Fruit fly (Drosophila melanogaster) whole organism, embryonic: ENCODE results near the gene CG42232.
A peak's percentile ranks its signal among the peaks of the same experiment; 100 is the strongest.

ENCODE experiments used
- BtbVII ChIP-seq: fragments of 200-800 bp; sonication (Bioruptor generic); optimal IDR thresholded peaks from 3 replicates; lab custom pipeline; 2017; ENCODE audit warnings: missing biosample characterization, mild to moderate bottlenecking, missing genetic modification characterization
- CG10274 ChIP-seq: fragments of 200-800 bp; sonication (Bioruptor generic); optimal IDR thresholded peaks from 3 replicates; lab custom pipeline; 2017; ENCODE audit warnings: missing biosample characterization, mild to moderate bottlenecking, missing genetic modification characterization
- CG10959 ChIP-seq: fragments of 200-800 bp; sonication (Bioruptor generic); IDR thresholded peaks from 2 replicates; pipeline ENCODE4 v1.3.6; 2022; ENCODE audit warnings: missing biosample characterization, missing genetic modification characterization
- CG11093 ChIP-seq: fragments of 200-800 bp; sonication (Bioruptor generic); IDR thresholded peaks from 3 replicates; pipeline ENCODE4 v1.3.6; 2022; ENCODE audit warnings: missing biosample characterization, missing genetic modification characterization
- CG12155 ChIP-seq: fragments of 200-800 bp; sonication (Bioruptor generic); optimal IDR thresholded peaks from 3 replicates; lab custom pipeline; 2016; ENCODE audit warnings: missing biosample characterization, missing genetic modification characterization
- CG12236 ChIP-seq: fragments of 200-800 bp; sonication (Bioruptor generic); optimal IDR thresholded peaks from 2 replicates; lab custom pipeline; 2016; ENCODE audit warnings: missing biosample characterization, missing genetic modification characterization
- CG12744 ChIP-seq: fragments of 200-800 bp; sonication (Bioruptor generic); optimal IDR thresholded peaks from 2 replicates; lab custom pipeline; 2016; ENCODE audit warnings: missing biosample characterization, missing genetic modification characterization
- CG12769 ChIP-seq: fragments of 200-800 bp; sonication (Bioruptor generic); optimal IDR thresholded peaks from 2 replicates; lab custom pipeline; 2019; ENCODE audit warnings: missing biosample characterization, mild to moderate bottlenecking, missing genetic modification characterization, moderate library complexity
- CG13296 ChIP-seq: fragments of 200-800 bp; sonication (Bioruptor generic); optimal IDR thresholded peaks from 3 replicates; lab custom pipeline; 2018; ENCODE audit warnings: missing biosample characterization, mild to moderate bottlenecking, missing genetic modification characterization
- CG13894 ChIP-seq: fragments of 200-800 bp; sonication (Bioruptor generic); optimal IDR thresholded peaks from 3 replicates; lab custom pipeline; 2018; ENCODE audit warnings: missing biosample characterization, mild to moderate bottlenecking, missing genetic modification characterization, moderate library complexity
- CG14710 ChIP-seq: fragments of 200-800 bp; sonication (Bioruptor generic); optimal IDR thresholded peaks from 3 replicates; lab custom pipeline; 2019; ENCODE audit warnings: missing biosample characterization, mild to moderate bottlenecking, missing genetic modification characterization, moderate library complexity
- CG16813 ChIP-seq: fragments of 200-800 bp; sonication (Bioruptor generic); IDR thresholded peaks from 3 replicates; pipeline ENCODE4 v1.3.6; 2022; ENCODE audit warnings: missing biosample characterization, missing genetic modification characterization; ENCODE audit not compliant: partially characterized antibody
- CG17361 ChIP-seq: fragments of 200-800 bp; sonication (Bioruptor generic); IDR thresholded peaks from 3 replicates; pipeline ENCODE4 v1.3.6; 2022; ENCODE audit warnings: missing biosample characterization, missing genetic modification characterization
- CG17385 ChIP-seq: fragments of 200-800 bp; sonication (Bioruptor generic); optimal IDR thresholded peaks from 3 replicates; lab custom pipeline; 2018; ENCODE audit warnings: missing biosample characterization, mild to moderate bottlenecking, missing genetic modification characterization
- CG17568 ChIP-seq: fragments of 200-800 bp; sonication (Bioruptor generic); optimal IDR thresholded peaks from 2 replicates; lab custom pipeline; 2018; ENCODE audit warnings: missing biosample characterization, mild to moderate bottlenecking, missing genetic modification characterization, moderate library complexity
- CG2889 ChIP-seq: fragments of 200-800 bp; sonication (Bioruptor generic); IDR thresholded peaks from 3 replicates; pipeline ENCODE4 v1.3.6; 2022; ENCODE audit warnings: missing biosample characterization, missing genetic modification characterization
- CG30403 ChIP-seq: fragments of 200-800 bp; sonication (Bioruptor generic); optimal IDR thresholded peaks from 3 replicates; lab custom pipeline; 2016; ENCODE audit warnings: missing biosample characterization, missing genetic modification characterization
- CG30431 ChIP-seq: fragments of 200-800 bp; sonication (Bioruptor generic); optimal IDR thresholded peaks from 2 replicates; lab custom pipeline; 2017; ENCODE audit warnings: missing biosample characterization, missing genetic modification characterization
- CG33213 ChIP-seq: fragments of 200-800 bp; sonication (Bioruptor generic); optimal IDR thresholded peaks from 3 replicates; lab custom pipeline; 2016; ENCODE audit warnings: missing biosample characterization, missing genetic modification characterization
- CG3407 ChIP-seq: fragments of 200-800 bp; sonication (Bioruptor generic); optimal IDR thresholded peaks from 2 replicates; lab custom pipeline; 2018; ENCODE audit warnings: missing biosample characterization, mild to moderate bottlenecking, missing genetic modification characterization
- CG3838 ChIP-seq: fragments of 200-800 bp; sonication (Bioruptor generic); optimal IDR thresholded peaks from 3 replicates; lab custom pipeline; 2016; ENCODE audit warnings: missing biosample characterization, missing genetic modification characterization
- CG3995 ChIP-seq: fragments of 200-800 bp; sonication (Bioruptor generic); optimal IDR thresholded peaks from 3 replicates; lab custom pipeline; 2016; ENCODE audit warnings: missing biosample characterization, missing genetic modification characterization
- CG6254 ChIP-seq: fragments of 200-800 bp; sonication (Bioruptor generic); optimal IDR thresholded peaks from 3 replicates; lab custom pipeline; 2017; ENCODE audit warnings: mild to moderate bottlenecking, missing biosample characterization, missing genetic modification reagents, missing genetic modification characterization
- CG6272 ChIP-seq: fragments of 200-800 bp; sonication (Bioruptor generic); IDR thresholded peaks from 2 replicates; pipeline ENCODE4 v1.3.6; 2022; ENCODE audit warnings: missing biosample characterization, missing genetic modification characterization
- CG6654 ChIP-seq: fragments of 200-800 bp; sonication (Bioruptor generic); optimal IDR thresholded peaks from 2 replicates; lab custom pipeline; 2017; ENCODE audit warnings: missing biosample characterization, mild to moderate bottlenecking, missing genetic modification characterization
- CG6765 ChIP-seq: fragments of 200-800 bp; sonication (Bioruptor generic); optimal IDR thresholded peaks from 3 replicates; lab custom pipeline; 2017; ENCODE audit warnings: missing biosample characterization, mild to moderate bottlenecking, missing genetic modification characterization
- CG7963 ChIP-seq: fragments of 200-800 bp; sonication (Bioruptor generic); IDR thresholded peaks from 3 replicates; pipeline ENCODE4 v1.3.6; 2022; ENCODE audit warnings: missing biosample characterization, missing genetic modification characterization; ENCODE audit not compliant: partially characterized antibody
- CG9215 ChIP-seq: fragments of 200-800 bp; sonication (Bioruptor generic); IDR thresholded peaks from 2 replicates; pipeline ENCODE4 v1.3.6; 2022; ENCODE audit warnings: missing biosample characterization, missing genetic modification characterization
- CG9727 ChIP-seq: fragments of 200-800 bp; sonication (Bioruptor generic); optimal IDR thresholded peaks from 3 replicates; lab custom pipeline; 2017; ENCODE audit warnings: missing biosample characterization, mild to moderate bottlenecking, missing genetic modification characterization
- CG9817 ChIP-seq: fragments of 200-800 bp; sonication (Bioruptor generic); optimal IDR thresholded peaks from 2 replicates; lab custom pipeline; 2018; ENCODE audit warnings: missing biosample characterization, mild to moderate bottlenecking, missing genetic modification characterization, moderate library complexity
- Dbx ChIP-seq: fragments of 200-800 bp; sonication (Bioruptor generic); IDR thresholded peaks from 3 replicates; pipeline ENCODE4 v1.3.6; 2022; ENCODE audit warnings: missing biosample characterization, missing genetic modification characterization
- Dip2 ChIP-seq: fragments of 200-800 bp; sonication (Bioruptor generic); IDR thresholded peaks from 2 replicates; pipeline ENCODE4 v1.3.6; 2022; ENCODE audit warnings: missing biosample characterization, missing genetic modification characterization
- GATAe ChIP-seq: fragments of 200-800 bp; sonication (Bioruptor generic); conservative IDR thresholded peaks from 2 replicates; pipeline ENCODE4 v1.3.6; 2022; ENCODE audit warnings: missing biosample characterization, missing genetic modification characterization
- Hsf ChIP-seq: fragments of 200-800 bp; sonication (Bioruptor generic); optimal IDR thresholded peaks from 3 replicates; lab custom pipeline; 2016; ENCODE audit warnings: missing biosample characterization, missing genetic modification characterization
- Six4 ChIP-seq: fragments of 200-800 bp; sonication (Bioruptor generic); optimal IDR thresholded peaks from 2 replicates; lab custom pipeline; 2016; ENCODE audit warnings: missing biosample characterization, missing genetic modification characterization
- Tbp ChIP-seq: fragments of >200 bp; optimal IDR thresholded peaks from 2 replicates; lab custom pipeline; 2018; ENCODE audit warnings: missing biosample characterization, missing genetic modification characterization
- Xbp1 ChIP-seq: fragments of 200-800 bp; sonication (Bioruptor generic); optimal IDR thresholded peaks from 3 replicates; lab custom pipeline; 2016; ENCODE audit warnings: missing biosample characterization, mild to moderate bottlenecking, missing genetic modification characterization
- ato ChIP-seq: fragments of 200-800 bp; sonication (Bioruptor generic); IDR thresholded peaks from 2 replicates; pipeline ENCODE4 v1.3.6; 2022; ENCODE audit warnings: missing biosample characterization, missing genetic modification characterization; ENCODE audit not compliant: partially characterized antibody
- bbx ChIP-seq: fragments of 200-800 bp; sonication (Bioruptor generic); IDR thresholded peaks from 2 replicates; pipeline ENCODE4 v1.3.6; 2022; ENCODE audit warnings: missing biosample characterization, missing genetic modification characterization; ENCODE audit not compliant: partially characterized antibody
- cato ChIP-seq: fragments of 200-800 bp; sonication (Bioruptor generic); optimal IDR thresholded peaks from 2 replicates; lab custom pipeline; 2016; ENCODE audit warnings: missing biosample characterization, missing genetic modification characterization, borderline replicate concordance
- dati ChIP-seq: fragments of 200-800 bp; sonication (Bioruptor generic); IDR thresholded peaks from 2 replicates; pipeline ENCODE4 v1.3.6; 2022; ENCODE audit warnings: missing biosample characterization, missing genetic modification characterization
- exex ChIP-seq: fragments of 200-800 bp; sonication (Bioruptor generic); optimal IDR thresholded peaks from 4 replicates; lab custom pipeline; 2018; ENCODE audit warnings: missing biosample characterization, mild to moderate bottlenecking, missing genetic modification characterization, moderate library complexity
- eyg ChIP-seq: fragments of 200-800 bp; sonication (Bioruptor generic); optimal IDR thresholded peaks from 3 replicates; lab custom pipeline; 2016; ENCODE audit warnings: missing biosample characterization, missing genetic modification characterization
- fd102C ChIP-seq: fragments of 200-800 bp; sonication (Bioruptor generic); optimal IDR thresholded peaks from 2 replicates; lab custom pipeline; 2018; ENCODE audit warnings: missing biosample characterization, mild to moderate bottlenecking, missing genetic modification characterization, moderate library complexity
- knrl ChIP-seq: fragments of 200-800 bp; sonication (Bioruptor generic); IDR thresholded peaks from 3 replicates; pipeline ENCODE4 v1.3.6; 2022; ENCODE audit warnings: missing biosample characterization, missing genetic modification characterization; ENCODE audit not compliant: partially characterized antibody
- lab ChIP-seq: fragments of 200-800 bp; sonication (Bioruptor generic); optimal IDR thresholded peaks from 3 replicates; lab custom pipeline; 2017; ENCODE audit warnings: missing biosample characterization, missing genetic modification characterization, mild to moderate bottlenecking, moderate library complexity, missing genetic modification reagents
- nau ChIP-seq: fragments of 200-800 bp; sonication (Bioruptor generic); optimal IDR thresholded peaks from 3 replicates; lab custom pipeline; 2017; ENCODE audit warnings: missing biosample characterization, mild to moderate bottlenecking, missing genetic modification characterization, missing genetic modification reagents
- ro ChIP-seq: fragments of 200-800 bp; sonication (Bioruptor generic); IDR thresholded peaks from 2 replicates; pipeline ENCODE4 v1.3.6; 2022; ENCODE audit warnings: missing biosample characterization, missing genetic modification characterization
- sisA ChIP-seq: fragments of 200-800 bp; sonication (Bioruptor generic); IDR thresholded peaks from 2 replicates; pipeline ENCODE4 v1.3.6; 2022; ENCODE audit warnings: missing biosample characterization, missing genetic modification characterization
- zfh1 ChIP-seq: fragments of 200-800 bp; sonication (Bioruptor generic); IDR thresholded peaks from 3 replicates; pipeline ENCODE4 v1.3.6; 2022; ENCODE audit warnings: missing biosample characterization, missing genetic modification characterization
- zfh2 ChIP-seq: fragments of 200-800 bp; sonication (Bioruptor generic); optimal IDR thresholded peaks from 2 replicates; lab custom pipeline; 2016; ENCODE audit warnings: missing biosample characterization, missing genetic modification characterization

The CG42232 gene

dm6 chr3R:16432665-16433065 lies 36.8 kb downstream of the CG42232 start, which contains the start of gene Fntb (continued):
- peak; percentile 71 for TF ChIP-seq CG17385
- TF ChIP-seq CG12155 (GFP tag; lab: Kevin White, UChicago): peak; percentile 62
- TF ChIP-seq CG14710 (tag; lab: Kevin White, UChicago): peak; percentile 66
- TF ChIP-seq fd102C: no peak
- peak; percentile 16 for TF ChIP-seq CG3838 (GFP tag; lab: Kevin White, UChicago)
- TF ChIP-seq zfh2: peak; percentile 61
- no peak for TF ChIP-seq CG2889 (GFP tag; lab: Robert Waterston, UW)
- no peak for TF ChIP-seq Tbp (GFP tag; lab: Kevin White, UChicago)
- peak; percentile 62 for TF ChIP-seq Six4 (GFP tag; lab: Kevin White, UChicago)
- no peak for TF ChIP-seq Dip2
- TF ChIP-seq lab (GFP tag; lab: Kevin White, UChicago): no peak
- no peak for TF ChIP-seq CG12236 (GFP tag; lab: Kevin White, UChicago)
- TF ChIP-seq bbx (GFP tag; lab: Robert Waterston, UW): no peak
- no peak for TF ChIP-seq CG6654 (GFP tag; lab: Kevin White, UChicago)
- peak; percentile 80 for TF ChIP-seq CG30403 (GFP tag; lab: Kevin White, UChicago)
- TF ChIP-seq eyg (GFP tag; lab: Kevin White, UChicago): no peak
- TF ChIP-seq GATAe (GFP tag; lab: Robert Waterston, UW): no peak
- TF ChIP-seq Xbp1 (GFP tag; lab: Kevin White, UChicago): peak; percentile 74
- TF ChIP-seq ro (GFP tag; lab: Robert Waterston, UW): no peak
- no peak for TF ChIP-seq knrl (GFP tag; lab: Robert Waterston, UW)
- TF ChIP-seq CG6272 (GFP tag; lab: Robert Waterston, UW): peak; percentile 52; the same call in 1 of the 2 replicates
- peak; percentile 56 for TF ChIP-seq BtbVII (GFP tag; lab: Kevin White, UChicago)
- TF ChIP-seq CG11093: no peak
- TF ChIP-seq CG3407 (GFP tag; lab: Kevin White, UChicago): peak; percentile 28
- peak; percentile 11 for TF ChIP-seq CG12744 (GFP tag; lab: Kevin White, UChicago)
- TF ChIP-seq Hsf (GFP tag; lab: Kevin White, UChicago): peak; percentile 66
- TF ChIP-seq CG9215 (GFP tag; lab: Robert Waterston, UW): no peak
- no peak for TF ChIP-seq CG7963 (GFP tag; lab: Robert Waterston, UW)
- no peak for TF ChIP-seq nau (GFP tag; lab: Kevin White, UChicago)
- TF ChIP-seq CG17361 (GFP tag; lab: Robert Waterston, UW): peak; percentile 88
- no peak for TF ChIP-seq CG17568
- peak; percentile 65 for TF ChIP-seq CG9727 (GFP tag; lab: Kevin White, UChicago)
- TF ChIP-seq CG6765 (GFP tag; lab: Kevin White, UChicago): peak; percentile 40
- TF ChIP-seq exex (tag; lab: Kevin White, UChicago): no peak
- TF ChIP-seq zfh1: 0 out of 3 replicates have a peak, but pooled peaks have one; percentile 15
- TF ChIP-seq ato: no peak
- TF ChIP-seq CG33213 (GFP tag; lab: Kevin White, UChicago): no peak
- no peak for TF ChIP-seq CG10274 (GFP tag; lab: Kevin White, UChicago)
- TF ChIP-seq CG10959 (GFP tag; lab: Robert Waterston, UW): no peak
- no peak for TF ChIP-seq CG12769 (tag; lab: Kevin White, UChicago)
- peak; percentile 65; the same call in 2 of the 3 replicates for TF ChIP-seq Dbx (GFP tag; lab: Robert Waterston, UW)
- TF ChIP-seq CG30431 (GFP tag; lab: Kevin White, UChicago): peak; percentile 39
- no peak for TF ChIP-seq CG16813 (GFP tag; lab: Robert Waterston, UW)
- no peak for TF ChIP-seq CG13894
- TF ChIP-seq CG9817 (tag; lab: Kevin White, UChicago): peak; percentile 66
- TF ChIP-seq cato (GFP tag; lab: Kevin White, UChicago): peak; percentile 30
- TF ChIP-seq dati (GFP tag; lab: Robert Waterston, UW): no peak
- peak; percentile 55 for TF ChIP-seq CG3995 (GFP tag; lab: Kevin White, UChicago)
- TF ChIP-seq CG13296: peak; percentile 69
- TF ChIP-seq sisA: peak; percentile 66
- no peak for TF ChIP-seq CG6254 (GFP tag; lab: Kevin White, UChicago)
